Worm (Caenorhabditis elegans) whole organism, mixed stage, embryonic: Measurements from ENCODE around the gene bcl-7.
A peak's percentile ranks its signal among the peaks of the same experiment; 100 is the strongest.

Experiments used
- M03D4.4 ChIP-seq: sonication (generic microtip); optimal IDR thresholded peaks from 2 replicates; lab custom pipeline; 2017; ENCODE audit warnings: mild to moderate bottlenecking, missing genetic modification characterization, missing compliant biosample characterization
- bed-3 ChIP-seq: fragments of 200-800 bp; sonication (Bioruptor generic); optimal IDR thresholded peaks from 3 replicates; lab custom pipeline; 2018; ENCODE audit warnings: mild to moderate bottlenecking, missing genetic modification characterization, moderate library complexity, missing compliant biosample characterization
- blmp-1 ChIP-seq: fragments of 150-350 bp; optimal IDR thresholded peaks from 2 replicates; lab custom pipeline; 2014; ENCODE audit warnings: missing biosample characterization, missing genetic modification characterization
- ceh-39 ChIP-seq: fragments of 150-350 bp; optimal IDR thresholded peaks from 2 replicates; lab custom pipeline; 2014; ENCODE audit warnings: missing biosample characterization, missing genetic modification characterization
- ceh-43 ChIP-seq: fragments of 200-800 bp; sonication (Bioruptor generic); optimal IDR thresholded peaks from 2 replicates; lab custom pipeline; 2018; ENCODE audit warnings: mild to moderate bottlenecking, missing genetic modification characterization, moderate library complexity, missing compliant biosample characterization
- ces-1 ChIP-seq: fragments of 150-350 bp; optimal IDR thresholded peaks from 2 replicates; lab custom pipeline; 2014; ENCODE audit warnings: missing biosample characterization, missing genetic modification reagents, missing genetic modification characterization
- cnd-1 ChIP-seq: fragments of 200-800 bp; sonication (Bioruptor generic); optimal IDR thresholded peaks from 2 replicates; lab custom pipeline; 2018; ENCODE audit warnings: mild to moderate bottlenecking, missing genetic modification characterization, missing compliant biosample characterization
- drap-1 ChIP-seq: fragments of 200-800 bp; sonication (Bioruptor generic); optimal IDR thresholded peaks from 3 replicates; lab custom pipeline; 2018; ENCODE audit warnings: mild to moderate bottlenecking, missing genetic modification characterization, missing compliant biosample characterization
- elt-1 ChIP-seq: sonication (generic microtip); optimal IDR thresholded peaks from 2 replicates; lab custom pipeline; 2017; ENCODE audit warnings: missing genetic modification characterization, mild to moderate bottlenecking, missing compliant biosample characterization, antibody characterized with exemption, moderate library complexity, borderline replicate concordance; ENCODE audit not compliant: insufficient read depth
- elt-3 ChIP-seq: fragments of 150-350 bp; optimal IDR thresholded peaks from 2 replicates; lab custom pipeline; 2014; ENCODE audit warnings: missing biosample characterization, missing genetic modification characterization
- ham-2 ChIP-seq: fragments of 200-800 bp; sonication (Bioruptor generic); optimal IDR thresholded peaks from 2 replicates; lab custom pipeline; 2018; ENCODE audit warnings: mild to moderate bottlenecking, missing genetic modification characterization, missing compliant biosample characterization
- hlh-1 ChIP-seq: fragments of 150-350 bp; optimal IDR thresholded peaks from 2 replicates; lab custom pipeline; 2014; ENCODE audit warnings: missing biosample characterization, missing genetic modification reagents, missing genetic modification characterization
- lin-13 ChIP-seq: fragments of 150-350 bp; optimal IDR thresholded peaks from 2 replicates; lab custom pipeline; 2014; ENCODE audit warnings: missing biosample characterization, missing genetic modification characterization
- lin-32 ChIP-seq: fragments of 200-800 bp; sonication (Bioruptor generic); optimal IDR thresholded peaks from 2 replicates; lab custom pipeline; 2018; ENCODE audit warnings: mild to moderate bottlenecking, missing genetic modification characterization, missing compliant biosample characterization
- lsy-2 ChIP-seq: fragments of 150-350 bp; optimal IDR thresholded peaks from 2 replicates; lab custom pipeline; 2014; ENCODE audit warnings: missing biosample characterization, missing genetic modification characterization
- mab-5 ChIP-seq: fragments of 150-350 bp; optimal IDR thresholded peaks from 2 replicates; lab custom pipeline; 2014; ENCODE audit warnings: missing biosample characterization, missing genetic modification characterization
- mep-1 ChIP-seq: fragments of 150-350 bp; optimal IDR thresholded peaks from 2 replicates; lab custom pipeline; 2017; ENCODE audit warnings: missing biosample characterization, missing genetic modification reagents, missing genetic modification characterization, inconsistent platforms
- mls-2 ChIP-seq: sonication (generic microtip); optimal IDR thresholded peaks from 2 replicates; lab custom pipeline; 2016; ENCODE audit warnings: mild to moderate bottlenecking, missing genetic modification characterization, moderate library complexity, missing compliant biosample characterization
- nhr-12 ChIP-seq: fragments of 150-350 bp; optimal IDR thresholded peaks from 2 replicates; lab custom pipeline; 2014; ENCODE audit warnings: missing biosample characterization, missing genetic modification characterization
- nhr-2 ChIP-seq: fragments of 150-350 bp; optimal IDR thresholded peaks from 2 replicates; lab custom pipeline; 2014; ENCODE audit warnings: missing biosample characterization, missing genetic modification characterization
- nhr-28 ChIP-seq: fragments of 150-350 bp; optimal IDR thresholded peaks from 2 replicates; lab custom pipeline; 2014; ENCODE audit warnings: missing biosample characterization, missing genetic modification characterization
- nhr-76 ChIP-seq: sonication (generic microtip); optimal IDR thresholded peaks from 2 replicates; lab custom pipeline; 2017; ENCODE audit warnings: missing biosample characterization, missing genetic modification characterization
- pha-4 ChIP-seq: fragments of 150-350 bp; optimal IDR thresholded peaks from 2 replicates; lab custom pipeline; 2018; ENCODE audit warnings: missing biosample characterization, missing genetic modification reagents, missing genetic modification characterization
- sem-2 ChIP-seq: fragments of 200-800 bp; sonication (Bioruptor generic); optimal IDR thresholded peaks from 2 replicates; lab custom pipeline; 2018; ENCODE audit warnings: mild to moderate bottlenecking, missing genetic modification characterization, missing compliant biosample characterization
- snpc-4 ChIP-seq: fragments of 150-350 bp; optimal IDR thresholded peaks from 2 replicates; lab custom pipeline; 2014; ENCODE audit warnings: missing biosample characterization, missing genetic modification characterization
- sptf-1 ChIP-seq: sonication (generic microtip); optimal IDR thresholded peaks from 2 replicates; lab custom pipeline; 2017; ENCODE audit warnings: mild to moderate bottlenecking, missing genetic modification characterization, moderate library complexity, missing compliant biosample characterization
- tbx-8 ChIP-seq: fragments of 200-800 bp; sonication (Bioruptor generic); optimal IDR thresholded peaks from 2 replicates; lab custom pipeline; 2018; ENCODE audit warnings: mild to moderate bottlenecking, missing genetic modification characterization, moderate library complexity, missing compliant biosample characterization
- unc-120 ChIP-seq: sonication (generic microtip); optimal IDR thresholded peaks from 2 replicates; lab custom pipeline; 2017; ENCODE audit warnings: missing genetic modification characterization, missing compliant biosample characterization; ENCODE audit not compliant: poor library complexity, severe bottlenecking
- unc-39 ChIP-seq: fragments of 150-350 bp; optimal IDR thresholded peaks from 2 replicates; lab custom pipeline; 2014; ENCODE audit warnings: missing biosample characterization, missing genetic modification characterization
- unc-62 ChIP-seq: fragments of 150-350 bp; optimal IDR thresholded peaks from 2 replicates; lab custom pipeline; 2014; ENCODE audit warnings: missing biosample characterization, missing genetic modification reagents, missing genetic modification characterization
- zip-8 ChIP-seq: fragments of 150-350 bp; optimal IDR thresholded peaks from 2 replicates; lab custom pipeline; 2014; ENCODE audit warnings: missing biosample characterization, missing genetic modification characterization

Gene bcl-7

DNA sequence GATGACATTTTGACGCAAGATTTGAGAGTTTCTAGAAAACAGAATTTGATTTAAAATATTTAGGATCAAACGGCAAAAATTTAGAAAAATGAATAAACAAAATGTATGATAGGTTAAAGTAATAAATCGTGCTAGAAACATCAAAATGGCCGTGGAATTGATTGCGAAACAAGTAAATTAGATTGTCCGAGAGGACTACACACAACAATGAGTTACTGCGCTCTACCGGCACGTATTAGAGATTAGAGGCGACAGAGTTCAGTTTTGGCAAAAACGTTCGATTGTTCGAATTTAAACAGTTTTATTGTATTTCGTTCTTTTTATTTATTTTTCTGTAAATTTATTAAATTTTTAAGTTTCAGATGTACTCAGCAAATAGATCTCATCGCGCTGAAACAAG lies at the start of gene bcl-7, which contains the start of gene dnc-2:
Gene bcl-7 (plus strand): TSS at position 363 of the 400 bp plus-strand sequence.
Gene dnc-2 (minus strand): TSS at position 33 of the 400 bp plus-strand sequence.
- TF ChIP-seq nhr-12: no peak
- peak; percentile 4 for TF ChIP-seq mep-1
- TF ChIP-seq ceh-39: no peak
- no peak for TF ChIP-seq M03D4.4
- TF ChIP-seq zip-8: no peak
- no peak for TF ChIP-seq unc-120 (tag; lab: Kevin White, UChicago)
- TF ChIP-seq mls-2 (tag; lab: Kevin White, UChicago): no peak
- no peak for TF ChIP-seq drap-1 (GFP tag; lab: Kevin White, UChicago)
- no peak for TF ChIP-seq snpc-4 (tag; lab: Kevin White, UChicago)
- TF ChIP-seq nhr-2 (tag; lab: Kevin White, UChicago): no peak
- no peak for TF ChIP-seq ham-2 (GFP tag; lab: Kevin White, UChicago)
- no peak for TF ChIP-seq elt-3 (tag; lab: Kevin White, UChicago)
- no peak for TF ChIP-seq ceh-43 (GFP tag; lab: Kevin White, UChicago)
- TF ChIP-seq nhr-28 (tag; lab: Kevin White, UChicago): no peak
- TF ChIP-seq blmp-1 (tag; lab: Kevin White, UChicago): no peak
- peak; percentile 1 for TF ChIP-seq pha-4 (tag; lab: Kevin White, UChicago)
- TF ChIP-seq sem-2 (GFP tag; lab: Kevin White, UChicago): no peak
- TF ChIP-seq cnd-1 (tag; lab: Kevin White, UChicago): no peak
- TF ChIP-seq hlh-1 (tag; lab: Kevin White, UChicago): no peak
- no peak for TF ChIP-seq sptf-1 (tag; lab: Kevin White, UChicago)
- peak; percentile 9 for TF ChIP-seq lin-13 (tag; lab: Kevin White, UChicago)
- TF ChIP-seq nhr-76 (tag; lab: Kevin White, UChicago): no peak
- TF ChIP-seq ces-1 (GFP tag; lab: Kevin White, UChicago): peak; percentile 72
- no peak for TF ChIP-seq unc-62 (GFP tag; lab: Kevin White, UChicago)

DNA sequence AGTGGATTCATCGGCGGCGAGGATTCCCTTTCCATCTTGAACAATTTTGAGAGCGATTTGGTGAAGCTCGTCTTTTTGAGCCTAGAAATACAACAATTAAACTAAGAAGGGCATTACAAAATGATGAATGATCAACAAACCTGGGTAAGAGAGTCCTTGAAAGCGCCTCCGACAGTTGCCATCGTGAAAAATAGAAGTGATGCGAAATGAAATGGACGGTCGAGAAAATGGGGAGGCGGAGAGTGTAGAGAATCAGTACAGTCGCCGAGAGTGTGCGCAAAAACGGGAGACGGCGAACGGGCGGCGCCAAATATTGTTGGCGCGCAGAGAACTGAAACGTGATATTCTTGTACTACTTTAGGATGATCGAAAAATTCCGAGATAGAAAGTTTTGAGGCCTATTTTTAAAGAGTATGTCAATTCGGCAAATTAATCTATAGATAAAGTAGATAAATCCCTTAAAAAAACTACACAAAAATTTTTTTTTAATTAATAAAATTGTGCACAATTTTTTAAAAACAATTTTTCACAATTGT lies 49.7 kb upstream of the bcl-7 start, which contains the start of gene aldo-2:
Gene aldo-2 (minus strand): TSS at position 486 of the 536 bp plus-strand sequence.
- TF ChIP-seq elt-1: no peak
- TF ChIP-seq nhr-28 (tag; lab: Kevin White, UChicago): no peak
- no peak for TF ChIP-seq mls-2 (tag; lab: Kevin White, UChicago)
- no peak for TF ChIP-seq bed-3
- TF ChIP-seq lsy-2: no peak
- TF ChIP-seq ces-1 (GFP tag; lab: Kevin White, UChicago): no peak
- TF ChIP-seq blmp-1 (tag; lab: Kevin White, UChicago): no peak
- TF ChIP-seq tbx-8 (GFP tag; lab: Kevin White, UChicago): no peak
- TF ChIP-seq elt-3 (tag; lab: Kevin White, UChicago): no peak
- no peak for TF ChIP-seq ceh-39
- no peak for TF ChIP-seq nhr-76 (tag; lab: Kevin White, UChicago)
- TF ChIP-seq lin-32 (GFP tag; lab: Kevin White, UChicago): no peak
- TF ChIP-seq ceh-43 (GFP tag; lab: Kevin White, UChicago): no peak
- TF ChIP-seq, all 35 proteins: peak for 0

DNA sequence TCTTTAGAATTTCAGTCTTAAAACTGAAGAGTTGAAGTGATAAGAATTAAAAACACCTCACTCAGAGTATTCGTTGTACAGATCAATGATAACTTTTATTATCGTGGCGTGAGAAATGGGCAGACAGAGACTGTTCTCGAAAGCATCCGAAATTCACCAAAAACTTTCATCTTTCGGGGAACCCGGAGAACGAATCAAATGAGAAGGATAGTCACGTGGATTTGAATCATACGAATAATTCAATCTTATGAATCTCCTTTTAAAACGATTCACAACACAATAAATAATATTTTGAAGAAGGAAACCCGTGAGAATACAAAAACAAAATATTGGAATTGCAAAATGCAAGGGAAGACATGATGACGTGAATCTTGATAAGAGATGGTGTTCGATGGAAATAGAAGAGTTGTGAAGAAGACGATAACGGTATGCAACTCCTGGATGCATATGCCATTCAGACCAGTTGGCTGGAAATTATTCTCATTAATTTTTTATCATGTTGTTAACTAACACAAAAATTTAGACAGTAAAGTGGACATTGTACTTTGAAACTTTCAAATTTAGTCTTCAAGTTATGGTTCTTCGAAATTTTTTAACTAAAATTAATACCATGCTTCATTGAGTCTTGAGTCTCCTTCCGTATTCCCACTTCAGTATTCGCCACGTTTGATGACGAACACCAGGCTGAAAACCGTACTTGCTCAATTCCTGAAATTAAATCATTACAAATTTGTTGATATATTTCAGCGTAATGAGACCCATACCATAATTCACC lies 48.8 kb upstream of the bcl-7 start:
- TF ChIP-seq mab-5: no peak
- no peak for TF ChIP-seq sem-2 (GFP tag; lab: Kevin White, UChicago)

DNA sequence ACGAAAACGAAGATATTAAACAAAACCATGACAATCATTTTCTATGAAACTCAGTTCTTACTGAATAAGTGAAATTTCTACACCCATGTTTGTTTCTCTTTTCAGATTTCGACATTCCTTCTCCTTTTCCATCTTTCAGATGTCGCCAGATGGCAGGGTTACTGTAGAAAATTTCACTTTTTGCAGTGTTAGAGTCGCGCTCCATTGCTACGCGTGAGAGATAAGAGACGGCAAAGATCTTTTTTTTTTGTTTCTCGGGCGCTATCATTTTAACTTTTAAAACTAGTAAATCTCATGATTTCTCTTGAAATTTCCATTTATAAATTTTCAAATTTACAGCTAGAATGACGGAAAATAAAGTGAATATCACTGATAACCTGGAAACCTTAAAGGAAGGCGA lies 47.7 kb upstream of the bcl-7 start, which contains the start of the genes mig-21 and F01F1.2:
Gene mig-21 (minus strand): TSS at position 166 of the 400 bp plus-strand sequence.
Gene F01F1.2 (plus strand): TSS at position 340 of the 400 bp plus-strand sequence.
- no peak for TF ChIP-seq mab-5
- TF ChIP-seq lsy-2: peak; percentile 62
- TF ChIP-seq unc-39: no peak
- no peak for TF ChIP-seq blmp-1 (tag; lab: Kevin White, UChicago)
